Worm (Caenorhabditis elegans) whole organism, early embryonic: ENCODE measurements around the gene srw-99.

Experiments
- B0310.2 ChIP-seq: sonication (generic microtip); optimal IDR thresholded peaks from 2 replicates; lab custom pipeline; 2016; ENCODE audit warnings: mild to moderate bottlenecking, missing genetic modification characterization, missing compliant biosample characterization
- F13C5.2 ChIP-seq: sonication (generic microtip); optimal IDR thresholded peaks from 2 replicates; lab custom pipeline; 2017; ENCODE audit warnings: mild to moderate bottlenecking, missing genetic modification characterization, inconsistent platforms, missing compliant biosample characterization
- aly-1 ChIP-seq: sonication (generic microtip); optimal IDR thresholded peaks from 2 replicates; lab custom pipeline; 2016; ENCODE audit warnings: missing genetic modification characterization, missing compliant biosample characterization
- ama-1 ChIP-seq: fragments of 150-350 bp; optimal IDR thresholded peaks from 2 replicates; lab custom pipeline; 2014
- ceh-13 ChIP-seq: fragments of 200-800 bp; sonication (Bioruptor generic); optimal IDR thresholded peaks from 2 replicates; lab custom pipeline; 2018; ENCODE audit warnings: mild to moderate bottlenecking, missing genetic modification characterization, missing compliant biosample characterization
- ceh-36 ChIP-seq: sonication (generic microtip); optimal IDR thresholded peaks from 2 replicates; lab custom pipeline; 2016; ENCODE audit warnings: missing genetic modification characterization, inconsistent platforms, missing compliant biosample characterization
- ets-7 ChIP-seq: sonication (generic microtip); optimal IDR thresholded peaks from 2 replicates; lab custom pipeline; 2016; ENCODE audit warnings: missing genotype, missing genetic modification characterization, missing compliant biosample characterization
- flt-1 ChIP-seq: fragments of 200-800 bp; sonication (Bioruptor generic); IDR thresholded peaks from 2 replicates; pipeline ENCODE4 v1.3.6; 2022; ENCODE audit warnings: missing genetic modification characterization, missing compliant biosample characterization
- hmbx-1 ChIP-seq: sonication (generic microtip); optimal IDR thresholded peaks from 2 replicates; lab custom pipeline; 2016; ENCODE audit warnings: mild to moderate bottlenecking, missing genetic modification characterization, missing compliant biosample characterization
- hmg-4 ChIP-seq: fragments of 200-800 bp; sonication (Bioruptor generic); optimal IDR thresholded peaks from 2 replicates; lab custom pipeline; 2018; ENCODE audit warnings: mild to moderate bottlenecking, missing genetic modification characterization, missing compliant biosample characterization
- hnd-1 ChIP-seq: sonication (generic microtip); optimal IDR thresholded peaks from 2 replicates; lab custom pipeline; 2016; ENCODE audit warnings: missing genetic modification characterization, missing compliant biosample characterization
- pes-1 ChIP-seq: fragments of 200-800 bp; sonication (Bioruptor generic); IDR thresholded peaks from 2 replicates; pipeline ENCODE4 v1.3.6; 2022; ENCODE audit warnings: missing genetic modification reagents, missing genetic modification characterization, missing compliant biosample characterization
- scrt-1 ChIP-seq: fragments of 200-800 bp; sonication (Bioruptor generic); IDR thresholded peaks from 2 replicates; pipeline ENCODE4 v1.3.6; 2022; ENCODE audit warnings: missing genetic modification characterization, missing compliant biosample characterization
- sea-1 ChIP-seq: fragments of 200-800 bp; sonication (Bioruptor generic); conservative IDR thresholded peaks from 2 replicates; pipeline ENCODE4 v1.3.6; 2022; ENCODE audit warnings: missing genetic modification characterization, missing compliant biosample characterization
- tbx-11 ChIP-seq: fragments of 200-800 bp; sonication (Bioruptor generic); IDR thresholded peaks from 2 replicates; pipeline ENCODE4 v1.3.6; 2022; ENCODE audit warnings: missing genetic modification characterization, missing compliant biosample characterization
- tbx-37 ChIP-seq: fragments of 200-800 bp; sonication (Bioruptor generic); conservative IDR thresholded peaks from 2 replicates; pipeline ENCODE4 v1.3.6; 2022; ENCODE audit warnings: missing genetic modification reagents, missing genetic modification characterization, missing compliant biosample characterization
- tra-4 ChIP-seq: sonication (generic microtip); optimal IDR thresholded peaks from 2 replicates; lab custom pipeline; 2017; ENCODE audit warnings: missing genetic modification characterization, missing compliant biosample characterization

Gene srw-99

ce11 chrV:1718232-1718631, 9.7 kb downstream of the srw-99 start:
- TF ChIP-seq tra-4 (no peak), ceh-13 (GFP tag; lab: Kevin White, UChicago) (no peak), scrt-1 (GFP tag; lab: Robert Waterston, UW) (no peak), ama-1 (lab: Kevin White, UChicago) (no peak), ets-7 (tag; lab: Kevin White, UChicago) (no peak), aly-1 (no peak), sea-1 (GFP tag; lab: Robert Waterston, UW) (no peak), hmbx-1 (no peak), hnd-1 (tag; lab: Kevin White, UChicago) (no peak), pes-1 (GFP tag; lab: Robert Waterston, UW) (no peak), hmg-4 (GFP tag; lab: Kevin White, UChicago) (no peak), flt-1 (GFP tag; lab: Robert Waterston, UW) (no peak), tbx-11 (no peak), ceh-36 (tag; lab: Kevin White, UChicago) (no peak)

- TF ChIP-seq F13C5.2 (tag; lab: Kevin White, UChicago) (no peak), tra-4 (no peak), flt-1 (GFP tag; lab: Robert Waterston, UW) (no peak)
These were observed 11.4 kb downstream of the srw-99 start, which contains the start of gene srw-102 for ce11 chrV:1719927-1720326. srw-102 (plus strand) TSS chrV:1720227.

ce11 chrV:1721966-1722365, 13.4 kb downstream of the srw-99 start, which contains the start of gene srw-101:
srw-101 (plus strand) TSS chrV:1722266.
- TF ChIP-seq aly-1 (no peak), pes-1 (GFP tag; lab: Robert Waterston, UW) (no peak), hmg-4 (GFP tag; lab: Kevin White, UChicago) (no peak), scrt-1 (GFP tag; lab: Robert Waterston, UW) (no peak), hmbx-1 (no peak), ceh-13 (GFP tag; lab: Kevin White, UChicago) (no peak), ets-7 (tag; lab: Kevin White, UChicago) (no peak), sea-1 (GFP tag; lab: Robert Waterston, UW) (no peak), tbx-37 (GFP tag; lab: Robert Waterston, UW) (no peak), B0310.2 (tag; lab: Kevin White, UChicago) (no peak), ceh-36 (tag; lab: Kevin White, UChicago) (no peak), hnd-1 (tag; lab: Kevin White, UChicago) (no peak), tbx-11 (no peak)

ce11 chrV:1725353-1725752, 16.8 kb downstream of the srw-99 start, which contains the start of gene sri-27:
sri-27 (plus strand) TSS chrV:1725653.
- TF ChIP-seq tra-4 (no peak), F13C5.2 (tag; lab: Kevin White, UChicago) (no peak), scrt-1 (GFP tag; lab: Robert Waterston, UW) (no peak), ets-7 (tag; lab: Kevin White, UChicago) (no peak), ama-1 (lab: Kevin White, UChicago) (no peak), hmbx-1 (no peak), ceh-13 (GFP tag; lab: Kevin White, UChicago) (no peak), hmg-4 (GFP tag; lab: Kevin White, UChicago) (no peak)

DNA sequence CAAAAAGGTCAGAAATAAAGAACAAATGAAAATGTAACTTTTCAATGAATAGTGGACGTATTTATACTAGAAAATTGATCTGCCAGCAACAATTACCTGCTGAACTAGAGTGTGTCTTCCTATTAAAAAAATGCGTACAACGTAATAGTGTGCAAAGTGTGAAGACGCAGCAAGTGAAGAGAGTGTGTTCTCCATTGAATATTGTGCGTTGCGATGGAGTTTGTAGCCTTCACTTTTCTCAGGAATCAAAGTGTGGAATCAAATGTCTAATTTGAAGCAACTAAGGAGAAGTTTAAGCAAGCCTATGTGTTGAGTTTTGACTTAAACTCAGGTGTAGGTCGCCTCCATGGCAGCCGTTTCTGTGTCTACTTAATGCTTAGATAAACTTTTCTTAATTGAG, 23.4 kb downstream of the srw-99 start, which contains the start of gene gst-21:
gst-21 (minus strand) TSS at position 101 of the 400 bp plus-strand sequence.
- no peak for TF ChIP-seq tbx-37 (GFP tag; lab: Robert Waterston, UW)
- no peak for TF ChIP-seq flt-1 (GFP tag; lab: Robert Waterston, UW)
- no peak for TF ChIP-seq ceh-13 (GFP tag; lab: Kevin White, UChicago)
- TF ChIP-seq tbx-11 = no peak
- no peak for TF ChIP-seq hmbx-1

ce11 chrV:1734569-1734968, 26.0 kb downstream of the srw-99 start, which contains the start of gene str-160:
str-160 (plus strand) TSS chrV:1734869.
- TF ChIP-seq ceh-13 (GFP tag; lab: Kevin White, UChicago) = no peak
- TF ChIP-seq hmg-4 (GFP tag; lab: Kevin White, UChicago) = no peak
- no peak for TF ChIP-seq flt-1 (GFP tag; lab: Robert Waterston, UW)
- no peak for TF ChIP-seq tbx-11
- TF ChIP-seq F13C5.2 (tag; lab: Kevin White, UChicago) = no peak
- no peak for TF ChIP-seq ama-1 (lab: Kevin White, UChicago)
- no peak for TF ChIP-seq tbx-37 (GFP tag; lab: Robert Waterston, UW)
- no peak for TF ChIP-seq pes-1 (GFP tag; lab: Robert Waterston, UW)
- no peak for TF ChIP-seq B0310.2 (tag; lab: Kevin White, UChicago)
- TF ChIP-seq scrt-1 (GFP tag; lab: Robert Waterston, UW) = no peak
- TF ChIP-seq ceh-36 (tag; lab: Kevin White, UChicago) = no peak
- TF ChIP-seq sea-1 (GFP tag; lab: Robert Waterston, UW) = no peak
- TF ChIP-seq hnd-1 (tag; lab: Kevin White, UChicago) = no peak
- TF ChIP-seq hmbx-1 = no peak
- TF ChIP-seq tra-4 = no peak
- no peak for TF ChIP-seq ets-7 (tag; lab: Kevin White, UChicago)
- TF ChIP-seq aly-1 = no peak

ce11 chrV:1741074-1741473, 32.5 kb downstream of the srw-99 start, which contains the start of gene srab-25:
srab-25 (minus strand) TSS chrV:1741174.
- TF ChIP-seq sea-1 (GFP tag; lab: Robert Waterston, UW) (no peak), B0310.2 (tag; lab: Kevin White, UChicago) (no peak), scrt-1 (GFP tag; lab: Robert Waterston, UW) (no peak), flt-1 (GFP tag; lab: Robert Waterston, UW) (no peak), ama-1 (lab: Kevin White, UChicago) (no peak), aly-1 (no peak), F13C5.2 (tag; lab: Kevin White, UChicago) (no peak), tbx-11 (no peak), pes-1 (GFP tag; lab: Robert Waterston, UW) (no peak), hmbx-1 (no peak), hnd-1 (tag; lab: Kevin White, UChicago) (no peak), hmg-4 (GFP tag; lab: Kevin White, UChicago) (no peak), ceh-36 (tag; lab: Kevin White, UChicago) (no peak), tra-4 (no peak), ceh-13 (GFP tag; lab: Kevin White, UChicago) (no peak), tbx-37 (GFP tag; lab: Robert Waterston, UW) (no peak), ets-7 (tag; lab: Kevin White, UChicago) (no peak)
